Worm (Caenorhabditis elegans) whole organism, L4/young adult: Measurements from ENCODE around the gene Y48A6B.9.

Experiments used
- dao-5 ChIP-seq: sonication (generic microtip); optimal IDR thresholded peaks from 2 replicates; lab custom pipeline; 2016; ENCODE audit warnings: missing genotype, missing genetic modification characterization, moderate library complexity, missing compliant biosample characterization
- him-1 ChIP-seq: sonication (generic microtip); optimal IDR thresholded peaks from 2 replicates; lab custom pipeline; 2016; ENCODE audit warnings: missing genotype, missing genetic modification reagents, missing genetic modification characterization, missing compliant biosample characterization

- TF ChIP-seq him-1 (tag; lab: Kevin White, UChicago) (no peak), dao-5 (tag; lab: Kevin White, UChicago) (no peak)
Observed at ce11 chrIII:11031309-11031708, 1.7 kb upstream of the Y48A6B.9 start, which contains the start of gene Y48A6B.14.
